Fruit fly (Drosophila melanogaster) whole organism, adult: Measurements from ENCODE around the gene eRF1.

Source experiments
- CG14711 ChIP-seq: fragments of 200-800 bp; sonication (Bioruptor generic); optimal IDR thresholded peaks from 2 replicates; lab custom pipeline; 2018; ENCODE audit warnings: missing biosample characterization, mild to moderate bottlenecking, missing genetic modification characterization, moderate library complexity
- CG7101 ChIP-seq: fragments of 200-800 bp; sonication (Bioruptor generic); optimal IDR thresholded peaks from 2 replicates; lab custom pipeline; 2018; ENCODE audit warnings: missing biosample characterization, mild to moderate bottlenecking, missing genetic modification characterization, moderate library complexity
- Hr96 ChIP-seq: fragments of 200-800 bp; sonication (Bioruptor generic); optimal IDR thresholded peaks from 2 replicates; lab custom pipeline; 2016; ENCODE audit warnings: missing biosample characterization, missing genetic modification characterization

- no peak for TF ChIP-seq CG14711 (tag; lab: Kevin White, UChicago)
- no peak for TF ChIP-seq Hr96
- no peak for TF ChIP-seq CG7101 (tag; lab: Kevin White, UChicago)
These were observed 36.9 kb downstream of the eRF1 start for dm6 chr3L:20385006-20385405.
